Worm (Caenorhabditis elegans): ENCODE measurements around the gene dnj-18.

DNA sequence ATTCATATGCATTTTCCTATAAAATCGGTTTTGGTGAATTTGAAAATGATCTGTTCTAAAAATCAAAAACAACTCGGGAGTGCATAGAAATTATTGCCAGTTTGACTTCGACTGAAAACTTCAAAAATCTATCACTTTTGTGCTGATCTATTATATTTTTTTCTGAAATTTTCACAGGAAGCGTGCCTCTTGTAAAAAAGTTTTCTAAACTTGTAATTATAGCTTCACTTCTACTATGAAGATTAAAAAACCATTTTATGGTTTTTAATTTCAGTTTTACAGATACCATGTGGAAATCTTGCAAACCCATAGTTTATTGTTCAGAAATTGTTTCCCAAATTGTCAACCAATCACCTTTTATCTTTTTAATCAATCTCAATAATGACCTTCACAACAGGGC, 36.1 kb downstream of the dnj-18 start, which contains the start of gene F17C8.9:
- TF ChIP-seq fos-1 (tag; optimal IDR thresholded peaks at IDR 0.05) = no peak
- no peak for TF ChIP-seq lin-39 (tag; optimal IDR thresholded peaks at IDR 0.05)
- TF ChIP-seq ztf-11 (tag; optimal IDR thresholded peaks at IDR 0.05) = no peak
- no peak for TF ChIP-seq snpc-4 (tag; optimal IDR thresholded peaks at IDR 0.05)
- no peak for TF ChIP-seq daf-12 (tag; optimal IDR thresholded peaks at IDR 0.05)
- no peak for TF ChIP-seq nhr-77 (tag; optimal IDR thresholded peaks at IDR 0.05)
- no peak for TF ChIP-seq nhr-11 (tag; optimal IDR thresholded peaks at IDR 0.05)
